Worm (Caenorhabditis elegans) whole organism, L2 larva: ENCODE measurements around the gene R02D5.7.

Experiments used
- C34F6.9 ChIP-seq: fragments of 150-350 bp; optimal IDR thresholded peaks from 2 replicates; lab custom pipeline; 2014; ENCODE audit warnings: missing biosample characterization, missing genetic modification characterization
- R02D3.7 ChIP-seq: fragments of 150-350 bp; optimal IDR thresholded peaks from 2 replicates; lab custom pipeline; 2014; ENCODE audit warnings: missing biosample characterization, missing genetic modification characterization
- Y55F3AM.14 ChIP-seq: fragments of 200-800 bp; sonication (Bioruptor generic); optimal IDR thresholded peaks from 2 replicates; lab custom pipeline; 2018; ENCODE audit warnings: mild to moderate bottlenecking, missing genetic modification characterization, missing compliant biosample characterization
- alr-1 ChIP-seq: fragments of 150-350 bp; optimal IDR thresholded peaks from 2 replicates; lab custom pipeline; 2014; ENCODE audit warnings: missing biosample characterization, missing genetic modification characterization
- aly-2 ChIP-seq: fragments of 150-350 bp; optimal IDR thresholded peaks from 2 replicates; lab custom pipeline; 2014; ENCODE audit warnings: missing biosample characterization, missing genetic modification characterization
- blmp-1 ChIP-seq: sonication (generic microtip); optimal IDR thresholded peaks from 2 replicates; lab custom pipeline; 2017; ENCODE audit warnings: missing genetic modification characterization, mild to moderate bottlenecking, missing compliant biosample characterization, antibody characterized with exemption, moderate library complexity; ENCODE audit not compliant: insufficient read depth
- ceh-16 ChIP-seq: fragments of 150-350 bp; optimal IDR thresholded peaks from 2 replicates; lab custom pipeline; 2014; ENCODE audit warnings: missing biosample characterization, missing genetic modification characterization
- ceh-82 ChIP-seq: fragments of 150-350 bp; optimal IDR thresholded peaks from 2 replicates; lab custom pipeline; 2014; ENCODE audit warnings: missing biosample characterization, missing genetic modification characterization
- crh-2 ChIP-seq: sonication (generic microtip); optimal IDR thresholded peaks from 2 replicates; lab custom pipeline; 2017; ENCODE audit warnings: missing biosample characterization, missing genetic modification characterization
- dmd-4 ChIP-seq: sonication (generic microtip); optimal IDR thresholded peaks from 2 replicates; lab custom pipeline; 2017; ENCODE audit warnings: missing biosample characterization, missing genetic modification characterization
- egl-27 ChIP-seq: sonication (generic microtip); optimal IDR thresholded peaks from 3 replicates; lab custom pipeline; 2017; ENCODE audit warnings: missing biosample characterization, missing genetic modification reagents, missing genetic modification characterization
- elt-1 ChIP-seq: fragments of 150-350 bp; optimal IDR thresholded peaks from 2 replicates; lab custom pipeline; 2014; ENCODE audit warnings: missing biosample characterization, missing genetic modification characterization
- elt-3 ChIP-seq: sonication (generic microtip); optimal IDR thresholded peaks from 2 replicates; lab custom pipeline; 2017; ENCODE audit warnings: missing biosample characterization, missing genetic modification characterization
- fos-1 ChIP-seq: fragments of 150-350 bp; optimal IDR thresholded peaks from 2 replicates; lab custom pipeline; 2014; ENCODE audit warnings: missing biosample characterization, missing genetic modification characterization
- lin-13 ChIP-seq: fragments of 150-350 bp; optimal IDR thresholded peaks from 2 replicates; lab custom pipeline; 2014; ENCODE audit warnings: missing biosample characterization, missing genetic modification reagents, missing genetic modification characterization
- lin-39 ChIP-seq: fragments of 150-350 bp; optimal IDR thresholded peaks from 2 replicates; lab custom pipeline; 2014; ENCODE audit warnings: missing biosample characterization, missing genetic modification reagents, missing genetic modification characterization
- lsy-2 ChIP-seq, 2 experiments: fragments of 150-350 bp in 1 of 2; sonication (generic microtip) in 1 of 2; optimal IDR thresholded peaks; 2 replicates each; lab custom pipeline; 2014 to 2017; ENCODE audit warnings: missing biosample characterization in 2 of 2, missing genetic modification characterization in 2 of 2
- mab-5 ChIP-seq: fragments of 150-350 bp; optimal IDR thresholded peaks from 2 replicates; lab custom pipeline; 2014; ENCODE audit warnings: missing biosample characterization, missing genetic modification characterization
- mbf-1 ChIP-seq: sonication (generic microtip); optimal IDR thresholded peaks from 2 replicates; lab custom pipeline; 2017; ENCODE audit warnings: missing biosample characterization, missing genetic modification characterization
- mdl-1 ChIP-seq, 2 experiments: fragments of 150-350 bp in 1 of 2; sonication (generic microtip) in 1 of 2; optimal IDR thresholded peaks; 2 replicates each; lab custom pipeline; 2017; ENCODE audit warnings: missing biosample characterization in 2 of 2, missing genetic modification characterization in 2 of 2
- nhr-10 ChIP-seq: sonication (generic microtip); optimal IDR thresholded peaks from 2 replicates; lab custom pipeline; 2017; ENCODE audit warnings: missing biosample characterization, missing genetic modification characterization
- nhr-11 ChIP-seq: fragments of 150-350 bp; optimal IDR thresholded peaks from 2 replicates; lab custom pipeline; 2014; ENCODE audit warnings: missing biosample characterization, missing genetic modification characterization
- nhr-12 ChIP-seq: fragments of 150-350 bp; optimal IDR thresholded peaks from 2 replicates; lab custom pipeline; 2014; ENCODE audit warnings: missing biosample characterization, missing genetic modification characterization
- nhr-129 ChIP-seq: fragments of 150-350 bp; optimal IDR thresholded peaks from 2 replicates; lab custom pipeline; 2014; ENCODE audit warnings: missing biosample characterization, missing genetic modification characterization
- nhr-21 ChIP-seq: fragments of 150-350 bp; optimal IDR thresholded peaks from 2 replicates; lab custom pipeline; 2014; ENCODE audit warnings: missing biosample characterization, missing genetic modification characterization
- nhr-23 ChIP-seq: fragments of 150-350 bp; optimal IDR thresholded peaks from 2 replicates; lab custom pipeline; 2014; ENCODE audit warnings: missing biosample characterization, missing genetic modification reagents, missing genetic modification characterization
- nhr-25 ChIP-seq: fragments of 150-350 bp; sonication (generic microtip); optimal IDR thresholded peaks from 3 replicates; lab custom pipeline; 2014; ENCODE audit warnings: missing biosample characterization, missing genetic modification characterization
- nhr-6 ChIP-seq: fragments of 150-350 bp; optimal IDR thresholded peaks from 2 replicates; lab custom pipeline; 2014; ENCODE audit warnings: missing biosample characterization, missing genetic modification characterization
- nhr-77 ChIP-seq: fragments of 150-350 bp; optimal IDR thresholded peaks from 2 replicates; lab custom pipeline; 2014; ENCODE audit warnings: missing biosample characterization, missing genetic modification characterization
- sem-4 ChIP-seq: fragments of 150-350 bp; optimal IDR thresholded peaks from 2 replicates; lab custom pipeline; 2014; ENCODE audit warnings: missing biosample characterization, missing genetic modification reagents, missing genetic modification characterization
- sma-3 ChIP-seq: sonication (generic microtip); optimal IDR thresholded peaks from 2 replicates; lab custom pipeline; 2016; ENCODE audit warnings: missing genetic modification reagents, missing genetic modification characterization, missing compliant biosample characterization
- sma-9 ChIP-seq, 2 experiments: fragments of 150-350 bp in 1 of 2; sonication (generic microtip) in 1 of 2; optimal IDR thresholded peaks; 2 replicates each; lab custom pipeline; 2014 to 2016; ENCODE audit warnings: missing genetic modification characterization in 2 of 2, mild to moderate bottlenecking in 1 of 2, missing biosample characterization in 1 of 2, missing compliant biosample characterization in 1 of 2, missing genetic modification reagents in 1 of 2, moderate library complexity in 1 of 2
- unc-39 ChIP-seq: fragments of 150-350 bp; optimal IDR thresholded peaks from 2 replicates; lab custom pipeline; 2014; ENCODE audit warnings: missing biosample characterization, missing genetic modification characterization
- unc-62 ChIP-seq: fragments of 150-350 bp; optimal IDR thresholded peaks from 2 replicates; lab custom pipeline; 2014; ENCODE audit warnings: missing biosample characterization, missing genetic modification reagents, missing genetic modification characterization
- ztf-1 ChIP-seq: fragments of 200-800 bp; sonication (Bioruptor generic); conservative IDR thresholded peaks from 2 replicates; pipeline ENCODE4 v1.3.6; 2022; ENCODE audit warnings: missing genetic modification characterization, missing compliant biosample characterization
- ztf-11 ChIP-seq: sonication (generic microtip); optimal IDR thresholded peaks from 2 replicates; lab custom pipeline; 2017; ENCODE audit warnings: missing biosample characterization, missing genetic modification characterization
- ztf-4 ChIP-seq: fragments of 150-350 bp; optimal IDR thresholded peaks from 2 replicates; lab custom pipeline; 2014; ENCODE audit warnings: missing biosample characterization, missing genetic modification characterization

Gene R02D5.7

ce11 chrV:14523105-14523504 lies 41.8 kb upstream of the R02D5.7 start, which contains the start of gene C53A5.2:
TSS of gene C53A5.2 (minus strand) at chrV:14523205.
- TF ChIP-seq ceh-82 (tag; lab: Kevin White, UChicago) (no peak), ztf-11 (tag; lab: Kevin White, UChicago) (no peak), sma-9 (GFP tag; optimal IDR thresholded peaks at IDR 0.05; lab: Kevin White, UChicago) (no peak), sma-9 (tag; optimal IDR thresholded peaks at IDR 0.05; lab: Kevin White, UChicago) (no peak), Y55F3AM.14 (GFP tag; lab: Kevin White, UChicago) (no peak), fos-1 (tag; lab: Kevin White, UChicago) (no peak), lin-13 (GFP tag; lab: Kevin White, UChicago) (no peak), ztf-4 (tag; lab: Kevin White, UChicago) (no peak), nhr-11 (no peak), dmd-4 (tag; lab: Kevin White, UChicago) (no peak), ztf-1 (GFP tag; lab: Robert Waterston, UW) (no peak), mbf-1 (tag; lab: Kevin White, UChicago) (no peak), mab-5 (no peak), nhr-77 (tag; lab: Kevin White, UChicago) (no peak), nhr-21 (tag; lab: Kevin White, UChicago) (no peak), nhr-23 (tag; lab: Kevin White, UChicago) (no peak), nhr-12 (tag; lab: Kevin White, UChicago) (no peak)

ce11 chrV:14522514-14522913 lies 41.2 kb upstream of the R02D5.7 start, which contains the start of gene C53A5.16:
TSS of gene C53A5.16 (minus strand) at chrV:14522614.
- TF ChIP-seq nhr-11 (no peak), lin-39 (tag; lab: Kevin White, UChicago) (no peak), ceh-16 (no peak), lsy-2 (tag; optimal IDR thresholded peaks at IDR 0.05; lab: Kevin White, UChicago) (no peak), mbf-1 (tag; lab: Kevin White, UChicago) (no peak), alr-1 (tag; lab: Kevin White, UChicago) (no peak), fos-1 (tag; lab: Kevin White, UChicago) (no peak), aly-2 (tag; lab: Kevin White, UChicago) (no peak), R02D3.7 (tag; lab: Kevin White, UChicago) (no peak), elt-3 (no peak)

- no peak for TF ChIP-seq elt-3
Observed at ce11 chrV:14521000-14521399, 39.7 kb upstream of the R02D5.7 start, which contains the start of gene C53A5.17. TSS of gene C53A5.17 (minus strand) at chrV:14521100.

ce11 chrV:14519268-14519667 lies 38.0 kb upstream of the R02D5.7 start, which contains the start of gene R02D5.8:
TSS of gene R02D5.8 (minus strand) at chrV:14519368.
- no peak for TF ChIP-seq crh-2
- no peak for TF ChIP-seq elt-3
- no peak for TF ChIP-seq nhr-25
- no peak for TF ChIP-seq ztf-1 (GFP tag; lab: Robert Waterston, UW)
- TF ChIP-seq elt-1 (tag; lab: Kevin White, UChicago) = no peak
- TF ChIP-seq C34F6.9 = no peak
- no peak for TF ChIP-seq ztf-4 (tag; lab: Kevin White, UChicago)
- no peak for TF ChIP-seq mbf-1 (tag; lab: Kevin White, UChicago)
- no peak for TF ChIP-seq nhr-129
- no peak for TF ChIP-seq mab-5
- TF ChIP-seq Y55F3AM.14 (GFP tag; lab: Kevin White, UChicago) = no peak
- TF ChIP-seq dmd-4 (tag; lab: Kevin White, UChicago) = no peak
- no peak for TF ChIP-seq sma-9 (GFP tag; optimal IDR thresholded peaks at IDR 0.05; lab: Kevin White, UChicago)
- no peak for TF ChIP-seq sma-9 (tag; optimal IDR thresholded peaks at IDR 0.05; lab: Kevin White, UChicago)
- TF ChIP-seq blmp-1 = no peak
- TF ChIP-seq lin-39 (tag; lab: Kevin White, UChicago) = no peak
- TF ChIP-seq ztf-11 (tag; lab: Kevin White, UChicago) = no peak
- TF ChIP-seq sem-4 (tag; lab: Kevin White, UChicago) = no peak
- no peak for TF ChIP-seq unc-62 (GFP tag; lab: Kevin White, UChicago)
- TF ChIP-seq unc-39 = no peak

ce11 chrV:14518010-14518409 lies 36.7 kb upstream of the R02D5.7 start, which contains the start of gene R02D5.6:
TSS of gene R02D5.6 (minus strand) at chrV:14518110.
- TF ChIP-seq ztf-11 (tag; lab: Kevin White, UChicago) = no peak

- peak; percentile 20 for TF ChIP-seq fos-1 (tag; lab: Kevin White, UChicago)
- peak; percentile 95 for TF ChIP-seq sma-3
- TF ChIP-seq sem-4 (tag; lab: Kevin White, UChicago) = peak; percentile 49
- TF ChIP-seq nhr-10 (tag; lab: Kevin White, UChicago) = no peak
- no peak for TF ChIP-seq elt-3
- peak; percentile 9 for TF ChIP-seq egl-27 (tag; lab: Kevin White, UChicago)
- TF ChIP-seq aly-2 (tag; lab: Kevin White, UChicago) = no peak
- TF ChIP-seq elt-1 (tag; lab: Kevin White, UChicago) = no peak
- no peak for TF ChIP-seq unc-39
- no peak for TF ChIP-seq lin-13 (GFP tag; lab: Kevin White, UChicago)
- peak; percentile 72 for TF ChIP-seq nhr-21 (tag; lab: Kevin White, UChicago)
- TF ChIP-seq sma-9 (GFP tag; optimal IDR thresholded peaks at IDR 0.05; lab: Kevin White, UChicago) = peak; percentile 88
- TF ChIP-seq sma-9 (tag; optimal IDR thresholded peaks at IDR 0.05; lab: Kevin White, UChicago) = no peak
- TF ChIP-seq mbf-1 (tag; lab: Kevin White, UChicago) = no peak
- peak; percentile 97 for TF ChIP-seq blmp-1
- no peak for TF ChIP-seq ztf-4 (tag; lab: Kevin White, UChicago)
- peak; percentile 42 for TF ChIP-seq nhr-129
- TF ChIP-seq mdl-1 (tag; optimal IDR thresholded peaks at IDR 0.05; lab: Kevin White, UChicago) = peak; percentile 37 to 82
- peak; percentile 87 for TF ChIP-seq nhr-25
- TF ChIP-seq nhr-6 (tag; lab: Kevin White, UChicago) = no peak
- no peak for TF ChIP-seq R02D3.7 (tag; lab: Kevin White, UChicago)
Observed at ce11 chrV:14510746-14511145, 29.4 kb upstream of the R02D5.7 start, which contains the start of gene R02D5.9. TSS of gene R02D5.9 (minus strand) at chrV:14511123.
